Fruit fly (Drosophila melanogaster) whole organism, wandering third instar larva: ENCODE measurements around the gene Oscillin.

Experiments used
- CG32264 ChIP-seq: fragments of 200-800 bp; sonication (Bioruptor generic); optimal IDR thresholded peaks from 2 replicates; lab custom pipeline; 2016; ENCODE audit warnings: missing biosample characterization, missing genetic modification characterization
- CG9705 ChIP-seq: fragments of 200-800 bp; sonication (Bioruptor generic); optimal IDR thresholded peaks from 2 replicates; lab custom pipeline; 2018; ENCODE audit warnings: missing biosample characterization, mild to moderate bottlenecking, missing genetic modification characterization
- Dfd ChIP-seq: fragments of >200 bp; optimal IDR thresholded peaks from 2 replicates; lab custom pipeline; 2017; ENCODE audit warnings: missing biosample characterization, missing genetic modification characterization
- Dif ChIP-seq: fragments of 200-275, 200-300 bp; sonication (Bioruptor generic); optimal IDR thresholded peaks from 2 replicates; lab custom pipeline; 2018; ENCODE audit warnings: missing biosample characterization, missing genetic modification characterization; ENCODE audit not compliant: partially characterized antibody
- HLH106 ChIP-seq: fragments of 200-800 bp; optimal IDR thresholded peaks from 3 replicates; lab custom pipeline; 2019; ENCODE audit warnings: missing biosample characterization, mild to moderate bottlenecking, missing genetic modification characterization, moderate library complexity
- Hr78 ChIP-seq: fragments of >200 bp; optimal IDR thresholded peaks from 2 replicates; lab custom pipeline; 2017; ENCODE audit warnings: missing biosample characterization, missing genetic modification characterization
- Hr83 ChIP-seq: fragments of 200-300 bp; sonication (Bioruptor generic); optimal IDR thresholded peaks from 2 replicates; lab custom pipeline; 2016; ENCODE audit warnings: missing biosample characterization, mild to moderate bottlenecking, missing genetic modification characterization, moderate library complexity; ENCODE audit not compliant: poor library complexity, severe bottlenecking
- Jra ChIP-seq: sonication (Bioruptor generic); optimal IDR thresholded peaks from 2 replicates; lab custom pipeline; 2016; ENCODE audit warnings: missing biosample characterization, missing genetic modification characterization
- Mio ChIP-seq: sonication (Bioruptor generic); optimal IDR thresholded peaks from 2 replicates; lab custom pipeline; 2016; ENCODE audit warnings: missing biosample characterization, missing genetic modification characterization
- Myc ChIP-seq: fragments of >200 bp; optimal IDR thresholded peaks from 2 replicates; lab custom pipeline; 2017
- N ChIP-seq: fragments of >200 bp; optimal IDR thresholded peaks from 2 replicates; lab custom pipeline; 2018; ENCODE audit warnings: missing biosample characterization, missing external identifiers, missing genetic modification characterization
- OdsH ChIP-seq: fragments of 200-800 bp; sonication (Bioruptor generic); optimal IDR thresholded peaks from 2 replicates; lab custom pipeline; 2016; ENCODE audit warnings: missing biosample characterization, mild to moderate bottlenecking, missing genetic modification characterization
- Rel ChIP-seq, 2 experiments: fragments of 200-800 bp; sonication (Bioruptor generic) in 1 of 2; optimal IDR thresholded peaks; 2 replicates in 1 of 2; 3 replicates in 1 of 2; lab custom pipeline; 2016 to 2019; ENCODE audit warnings: mild to moderate bottlenecking in 2 of 2, missing biosample characterization in 2 of 2, missing genetic modification characterization in 2 of 2, moderate library complexity in 1 of 2
- Sp1 ChIP-seq: fragments of 200-800 bp; sonication (Bioruptor generic); optimal IDR thresholded peaks from 3 replicates; lab custom pipeline; 2019; ENCODE audit warnings: missing biosample characterization, mild to moderate bottlenecking, missing genetic modification characterization, moderate library complexity
- brk ChIP-seq: fragments of 200-800 bp; sonication (Bioruptor generic); optimal IDR thresholded peaks from 2 replicates; lab custom pipeline; 2016; ENCODE audit warnings: missing biosample characterization, mild to moderate bottlenecking, missing genetic modification characterization
- dmrt93B ChIP-seq: fragments of 200-800 bp; sonication (Bioruptor generic); optimal IDR thresholded peaks from 2 replicates; lab custom pipeline; 2018; ENCODE audit warnings: missing biosample characterization, mild to moderate bottlenecking, missing genetic modification characterization
- dsf ChIP-seq: sonication (Bioruptor generic); optimal IDR thresholded peaks from 2 replicates; lab custom pipeline; 2016; ENCODE audit warnings: missing biosample characterization, missing genetic modification characterization, borderline replicate concordance
- ey ChIP-seq: fragments of 200-800 bp; sonication (Bioruptor generic); optimal IDR thresholded peaks from 2 replicates; lab custom pipeline; 2016; ENCODE audit warnings: missing biosample characterization, missing genetic modification characterization
- foxo ChIP-seq, 2 experiments: fragments of 200-800 bp; sonication (Bioruptor generic); optimal IDR thresholded peaks; 2 replicates in 1 of 2; 3 replicates in 1 of 2; lab custom pipeline; 2016 to 2017; ENCODE audit warnings: missing biosample characterization in 2 of 2, missing genetic modification characterization in 2 of 2
- fru ChIP-seq: fragments of 200-800 bp; sonication (Bioruptor generic); optimal IDR thresholded peaks from 3 replicates; lab custom pipeline; 2016; ENCODE audit warnings: missing biosample characterization, mild to moderate bottlenecking, missing genetic modification characterization
- h ChIP-seq: fragments of 200-800 bp; sonication (Bioruptor generic); optimal IDR thresholded peaks from 3 replicates; lab custom pipeline; 2016; ENCODE audit warnings: missing biosample characterization, mild to moderate bottlenecking, missing genetic modification characterization
- lola ChIP-seq: fragments of >200 bp; optimal IDR thresholded peaks from 2 replicates; lab custom pipeline; 2017; ENCODE audit warnings: missing biosample characterization, missing genetic modification characterization
- pan ChIP-seq: fragments of >200 bp; optimal IDR thresholded peaks from 2 replicates; lab custom pipeline; 2017
- psq ChIP-seq: fragments of 200-800 bp; sonication (Bioruptor generic); optimal IDR thresholded peaks from 3 replicates; lab custom pipeline; 2017; ENCODE audit warnings: missing biosample characterization, mild to moderate bottlenecking, missing genetic modification characterization, moderate library complexity
- rgr ChIP-seq: fragments of 200-800 bp; sonication (Bioruptor generic); optimal IDR thresholded peaks from 3 replicates; lab custom pipeline; 2016; ENCODE audit warnings: missing biosample characterization, mild to moderate bottlenecking, missing genetic modification characterization
- sage ChIP-seq: fragments of 200-800 bp; sonication (Bioruptor generic); optimal IDR thresholded peaks from 2 replicates; lab custom pipeline; 2016; ENCODE audit warnings: missing biosample characterization, mild to moderate bottlenecking, missing genetic modification characterization
- sv ChIP-seq: fragments of 200-800 bp; sonication (Bioruptor generic); optimal IDR thresholded peaks from 3 replicates; lab custom pipeline; 2016; ENCODE audit warnings: missing biosample characterization, missing genetic modification characterization
- tai ChIP-seq: sonication (Bioruptor generic); optimal IDR thresholded peaks from 2 replicates; lab custom pipeline; 2016; ENCODE audit warnings: missing biosample characterization, missing genetic modification characterization
- usp ChIP-seq: fragments of >200 bp; optimal IDR thresholded peaks from 2 replicates; lab custom pipeline; 2017; ENCODE audit warnings: missing biosample characterization, missing genetic modification characterization
- woc ChIP-seq: sonication (Bioruptor generic); optimal IDR thresholded peaks from 2 replicates; lab custom pipeline; 2016; ENCODE audit warnings: missing biosample characterization, mild to moderate bottlenecking, missing genetic modification characterization

Gene Oscillin

dm6 chr2L:5520757-5521156 lies 26.1 kb upstream of the Oscillin start:
- no peak for TF ChIP-seq psq (GFP tag; lab: Kevin White, UChicago)
- no peak for TF ChIP-seq Rel (GFP tag; optimal IDR thresholded peaks at IDR 0.05; lab: Kevin White, UChicago)
- TF ChIP-seq Rel (tag; optimal IDR thresholded peaks at IDR 0.05; lab: Kevin White, UChicago), result no peak
- TF ChIP-seq usp, result no peak
- TF ChIP-seq brk (GFP tag; lab: Kevin White, UChicago), result no peak
- TF ChIP-seq foxo (GFP tag; optimal IDR thresholded peaks at IDR 0.05; lab: Kevin White, UChicago), result peak in 1 of 2 experiments; percentile 18
- no peak for TF ChIP-seq sv (GFP tag; lab: Kevin White, UChicago)
- TF ChIP-seq tai, result no peak
- TF ChIP-seq Myc (lab: Kevin White, UChicago), result no peak
- TF ChIP-seq CG9705, result no peak
- TF ChIP-seq pan (lab: Kevin White, UChicago), result no peak
- TF ChIP-seq Mio (GFP tag; lab: Kevin White, UChicago), result no peak
- no peak for TF ChIP-seq dmrt93B (GFP tag; lab: Kevin White, UChicago)
- TF ChIP-seq h (GFP tag; lab: Kevin White, UChicago), result no peak
- TF ChIP-seq ey, result no peak
- no peak for TF ChIP-seq HLH106 (tag; lab: Kevin White, UChicago)
- TF ChIP-seq rgr, result peak; percentile 7
- TF ChIP-seq CG32264 (GFP tag; lab: Kevin White, UChicago), result no peak
- TF ChIP-seq, all 38 proteins: peak for 2

DNA sequence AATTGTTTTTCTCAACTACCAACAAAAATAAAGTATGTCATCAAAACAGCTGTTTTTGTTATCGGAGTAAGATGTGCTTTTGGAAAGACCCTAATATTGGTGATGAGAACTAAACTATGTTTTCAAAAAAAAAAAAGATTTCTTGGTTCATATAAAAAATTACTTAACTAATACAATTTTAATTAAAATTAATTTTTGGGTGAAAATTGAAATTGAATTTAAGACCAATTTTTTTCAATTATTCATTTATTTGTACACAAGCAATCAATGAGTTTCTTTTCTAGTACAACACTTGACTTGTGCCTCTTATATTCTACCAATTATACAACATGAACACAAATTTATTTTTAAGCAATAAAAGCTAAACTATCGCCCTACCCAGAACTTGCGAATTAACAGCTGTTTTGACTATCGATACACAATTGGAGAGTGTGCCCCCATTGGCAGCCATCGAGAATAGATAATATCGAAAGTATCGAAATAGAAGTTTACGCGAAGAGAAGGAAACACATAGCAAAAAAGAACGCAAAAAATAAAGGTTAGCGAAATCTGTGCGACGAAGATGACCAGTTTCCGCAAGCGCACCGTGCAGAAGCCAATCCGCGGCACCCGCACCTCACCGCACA lies 22.9 kb upstream of the Oscillin start, which contains the start of the genes Vps52 and Elp4:
Gene Vps52 (minus strand): TSS at position 51 of the 626 bp plus-strand sequence.
Gene Elp4 (plus strand): TSS at position 292 of the 626 bp plus-strand sequence.
- peak; percentile 70 for TF ChIP-seq OdsH (GFP tag; lab: Kevin White, UChicago)
- peak; percentile 1 for TF ChIP-seq Hr83 (GFP tag; lab: Kevin White, UChicago)
- TF ChIP-seq CG9705, result peak; percentile 51
- TF ChIP-seq psq (GFP tag; lab: Kevin White, UChicago), result peak; percentile 72
- peak; percentile 61 for TF ChIP-seq ey
- no peak for TF ChIP-seq usp
- TF ChIP-seq CG32264 (GFP tag; lab: Kevin White, UChicago), result no peak
- TF ChIP-seq Dif (GFP tag; lab: Kevin White, UChicago), result no peak
- no peak for TF ChIP-seq brk (GFP tag; lab: Kevin White, UChicago)
- TF ChIP-seq tai, result no peak
- TF ChIP-seq Sp1 (GFP tag; lab: Kevin White, UChicago), result peak; percentile 79
- no peak for TF ChIP-seq fru (GFP tag; lab: Kevin White, UChicago)
- TF ChIP-seq foxo (GFP tag; optimal IDR thresholded peaks at IDR 0.05; lab: Kevin White, UChicago), result peak in 1 of 2 experiments; percentile 82
- no peak for TF ChIP-seq Mio (GFP tag; lab: Kevin White, UChicago)
- peak; percentile 84 for TF ChIP-seq rgr
- TF ChIP-seq sv (GFP tag; lab: Kevin White, UChicago), result peak; percentile 65
- TF ChIP-seq Dfd (GFP tag; lab: Kevin White, UChicago), result no peak
- TF ChIP-seq Myc (lab: Kevin White, UChicago), result peak; percentile 71
- no peak for TF ChIP-seq Rel (GFP tag; optimal IDR thresholded peaks at IDR 0.05; lab: Kevin White, UChicago)
- peak; percentile 31 for TF ChIP-seq Rel (tag; optimal IDR thresholded peaks at IDR 0.05; lab: Kevin White, UChicago)
- no peak for TF ChIP-seq lola
- TF ChIP-seq HLH106 (tag; lab: Kevin White, UChicago), result peak; percentile 82

DNA sequence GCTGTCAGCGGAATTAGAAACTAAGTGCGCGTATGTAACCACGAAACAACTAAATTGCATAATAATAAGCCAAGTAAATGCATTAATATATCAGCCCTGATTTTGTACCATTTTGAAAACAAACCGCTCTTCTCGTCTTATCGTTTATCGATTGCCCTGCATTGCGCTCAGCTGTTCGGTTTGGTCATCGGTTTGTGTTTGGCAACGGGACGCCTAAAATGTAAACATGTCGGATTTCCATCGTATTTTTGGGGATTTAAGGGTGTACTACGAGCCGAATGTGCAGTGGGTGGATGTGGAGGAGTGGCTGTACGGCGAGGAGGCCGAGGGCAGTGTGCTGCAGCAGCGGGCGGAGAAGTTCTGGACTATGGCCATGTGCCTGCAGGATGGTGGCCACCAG lies 21.2 kb upstream of the Oscillin start, which contains the start of gene Cap-D3:
Gene Cap-D3 (plus strand): TSS at position 183 of the 400 bp plus-strand sequence.
- no peak for TF ChIP-seq dsf (GFP tag; lab: Kevin White, UChicago)
- no peak for TF ChIP-seq Mio (GFP tag; lab: Kevin White, UChicago)
- no peak for TF ChIP-seq usp
- no peak for TF ChIP-seq lola
- TF ChIP-seq Dfd (GFP tag; lab: Kevin White, UChicago), result no peak
- TF ChIP-seq pan (lab: Kevin White, UChicago), result no peak
- no peak for TF ChIP-seq fru (GFP tag; lab: Kevin White, UChicago)
- TF ChIP-seq foxo (GFP tag; optimal IDR thresholded peaks at IDR 0.05; lab: Kevin White, UChicago), result no peak
- TF ChIP-seq sv (GFP tag; lab: Kevin White, UChicago), result no peak
- TF ChIP-seq ey, result no peak
- no peak for TF ChIP-seq N (GFP tag; lab: Kevin White, UChicago)
- TF ChIP-seq woc (GFP tag; lab: Kevin White, UChicago), result no peak
- no peak for TF ChIP-seq Jra (GFP tag; lab: Kevin White, UChicago)
- TF ChIP-seq brk (GFP tag; lab: Kevin White, UChicago), result no peak
- no peak for TF ChIP-seq Dif (GFP tag; lab: Kevin White, UChicago)
- TF ChIP-seq sage, result no peak
- TF ChIP-seq Hr78 (GFP tag; lab: Kevin White, UChicago), result no peak
- TF ChIP-seq, all 38 proteins: peak for 0

DNA sequence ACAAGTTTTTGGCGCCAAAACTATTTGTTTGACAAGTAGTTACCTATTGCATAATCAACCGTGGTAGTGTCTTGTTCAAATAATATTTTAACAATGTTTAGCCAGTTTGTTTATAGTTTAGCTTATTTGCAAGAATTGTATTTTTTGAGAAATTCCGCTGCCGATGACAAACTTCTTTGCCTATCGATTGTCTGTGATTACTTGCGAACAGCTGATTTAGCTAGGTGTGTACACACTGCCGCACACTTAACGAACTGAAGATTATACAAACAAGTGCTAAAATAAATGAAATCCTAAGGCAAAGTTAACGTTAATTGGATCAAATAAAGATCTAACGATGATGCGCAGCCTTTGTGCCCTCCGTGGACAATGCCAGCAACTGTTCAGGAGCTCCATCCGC lies 20.1 kb upstream of the Oscillin start, which contains the start of gene Cox11:
Gene Cox11 (plus strand): TSS at position 220 of the 400 bp plus-strand sequence.
- TF ChIP-seq Sp1 (GFP tag; lab: Kevin White, UChicago), result no peak
- no peak for TF ChIP-seq usp
- no peak for TF ChIP-seq h (GFP tag; lab: Kevin White, UChicago)
